Worm (Caenorhabditis elegans) whole organism, L4 larva: ENCODE data around the gene sucg-1.

Experiments
- F10B5.3 ChIP-seq: sonication (generic microtip); optimal IDR thresholded peaks from 2 replicates; lab custom pipeline; 2016; ENCODE audit warnings: mild to moderate bottlenecking, missing genetic modification characterization, missing compliant biosample characterization
- hmg-1.1 ChIP-seq: fragments of 200-800 bp; sonication (Bioruptor generic); IDR thresholded peaks from 2 replicates; pipeline ENCODE4 v1.3.6; 2022; ENCODE audit warnings: missing genetic modification reagents, missing genetic modification characterization, missing compliant biosample characterization
- lin-15B ChIP-seq: fragments of 150-350 bp; sonication (generic microtip); optimal IDR thresholded peaks from 3 replicates; lab custom pipeline; 2014; ENCODE audit warnings: missing biosample characterization, missing genetic modification characterization
- nhr-11 ChIP-seq: fragments of 150-350 bp; optimal IDR thresholded peaks from 2 replicates; lab custom pipeline; 2014; ENCODE audit warnings: missing biosample characterization, missing genetic modification characterization
- set-16 ChIP-seq: fragments of 200-800 bp; sonication (Bioruptor generic); IDR thresholded peaks from 2 replicates; pipeline ENCODE4 v1.3.6; 2022; ENCODE audit warnings: missing genetic modification reagents, missing genetic modification characterization, missing compliant biosample characterization
- skn-1 ChIP-seq: fragments of 150-350 bp; optimal IDR thresholded peaks from 2 replicates; lab custom pipeline; 2014; ENCODE audit warnings: missing biosample characterization, missing genetic modification characterization
- unc-62 ChIP-seq, 3 experiments: fragments of 150-350 bp in 1 of 3; sonication (generic microtip); optimal IDR thresholded peaks in 2 of 3; peaks in 1 of 3; 1 replicate in 1 of 3; 2 replicates in 2 of 3; lab custom pipeline; 2014 to 2017; ENCODE audit warnings: missing biosample characterization in 3 of 3, missing genetic modification characterization in 3 of 3, missing genetic modification reagents in 3 of 3, missing genotype in 1 of 3
- vab-7 ChIP-seq: fragments of 200-800 bp; sonication (Bioruptor generic); IDR thresholded peaks from 2 replicates; pipeline ENCODE4 v1.3.6; 2022; ENCODE audit warnings: missing genetic modification reagents, missing genetic modification characterization, missing compliant biosample characterization
- ztf-11 ChIP-seq: fragments of 150-350 bp; optimal IDR thresholded peaks from 2 replicates; lab custom pipeline; 2014; ENCODE audit warnings: missing biosample characterization, missing genetic modification characterization

- TF ChIP-seq set-16 (GFP tag; lab: Robert Waterston, UW) (no peak), nhr-11 (no peak), lin-15B (tag; lab: Kevin White, UChicago) (no peak), F10B5.3 (tag; lab: Kevin White, UChicago) (no peak), skn-1 (tag; lab: Kevin White, UChicago) (no peak), vab-7 (GFP tag; lab: Robert Waterston, UW) (no peak), unc-62 (GFP tag; optimal IDR thresholded peaks at IDR 0.05 in 1 of 2; lab: Kevin White, UChicago) (no peak), unc-62 (tag; optimal IDR thresholded peaks at IDR 0.05; lab: Kevin White, UChicago) (no peak), hmg-1.1 (no peak), ztf-11 (tag; lab: Kevin White, UChicago) (no peak)
Measured at ce11 chrIV:7698320-7698719, 30.4 kb upstream of the sucg-1 start, which contains the start of gene flp-13.
